Fruit fly (Drosophila melanogaster) Kc167 (cell line): ENCODE results near the gene CG13631.

Source experiments
- Myc ChIP-seq: fragments of >200 bp; optimal IDR thresholded peaks from 2 replicates; lab custom pipeline; 2017; ENCODE audit warnings: missing external identifiers
- h ChIP-seq: fragments of >200 bp; optimal IDR thresholded peaks from 3 replicates; lab custom pipeline; 2018; ENCODE audit warnings: missing external identifiers
- insv ChIP-seq: fragments of >200 bp; optimal IDR thresholded peaks from 3 replicates; lab custom pipeline; 2018; ENCODE audit warnings: missing external identifiers
- psq ChIP-seq: fragments of >200 bp; optimal IDR thresholded peaks from 2 replicates; lab custom pipeline; 2017; ENCODE audit warnings: missing external identifiers
- ttk ChIP-seq: sonication (Bioruptor generic); optimal IDR thresholded peaks from 2 replicates; lab custom pipeline; 2017; ENCODE audit warnings: missing external identifiers

dm6 chr3R:24753561-24754027 lies 15.6 kb upstream of the CG13631 start, which contains the start of gene asp:
- TF ChIP-seq psq: no peak
- no peak for TF ChIP-seq insv (lab: Kevin White, UChicago)
- no peak for TF ChIP-seq ttk (lab: Kevin White, UChicago)
- TF ChIP-seq Myc (lab: Kevin White, UChicago): no peak
- TF ChIP-seq h: no peak
